Worm (Caenorhabditis elegans) whole organism, midembryonic: ENCODE data around the gene D1054.9.

Experiments
- T22C8.4 ChIP-seq: fragments of 200-800 bp; sonication (Bioruptor generic); IDR thresholded peaks from 2 replicates; pipeline ENCODE4 v1.3.6; 2022; ENCODE audit warnings: missing genetic modification characterization, missing compliant biosample characterization
- cog-1 ChIP-seq: sonication (generic microtip); optimal IDR thresholded peaks from 2 replicates; lab custom pipeline; 2016; ENCODE audit warnings: missing genetic modification characterization, missing compliant biosample characterization
- klf-2 ChIP-seq: fragments of 200-800 bp; sonication (Bioruptor generic); conservative IDR thresholded peaks from 2 replicates; pipeline ENCODE4 v1.3.6; 2022; ENCODE audit warnings: missing genetic modification reagents, missing genetic modification characterization, missing compliant biosample characterization
- med-1 ChIP-seq: sonication (generic microtip); optimal IDR thresholded peaks from 2 replicates; lab custom pipeline; 2017; ENCODE audit warnings: missing genetic modification characterization, mild to moderate bottlenecking, missing compliant biosample characterization, antibody characterized with exemption, missing genetic modification reagents; ENCODE audit not compliant: insufficient read depth
- tab-1 ChIP-seq: fragments of 200-800 bp; sonication (Bioruptor generic); IDR thresholded peaks from 2 replicates; pipeline ENCODE4 v1.3.6; 2022; ENCODE audit warnings: missing genetic modification characterization, missing compliant biosample characterization
- ztf-23 ChIP-seq: fragments of 200-800 bp; sonication (Bioruptor generic); IDR thresholded peaks from 2 replicates; pipeline ENCODE4 v1.3.6; 2022; ENCODE audit warnings: missing genetic modification reagents, missing genetic modification characterization, missing compliant biosample characterization

DNA sequence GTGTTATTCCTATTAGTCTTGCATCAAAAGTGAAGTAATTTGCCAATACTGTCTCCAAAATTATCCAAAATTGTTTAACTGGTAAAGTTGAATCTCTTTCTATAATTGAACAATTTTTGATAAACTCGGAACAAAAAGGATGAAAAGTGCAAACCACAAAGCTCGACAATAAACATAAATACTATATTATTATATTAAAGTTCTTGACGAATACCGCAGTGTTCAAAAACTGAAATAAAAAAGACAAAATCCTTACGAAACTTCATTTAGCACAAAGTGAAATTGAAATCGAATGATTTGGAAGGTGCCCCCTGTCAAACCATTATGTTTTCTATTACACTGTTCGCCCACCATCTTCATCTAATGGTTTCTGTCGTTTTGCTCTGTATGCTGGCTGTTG is 49.5 kb downstream of the D1054.9 start, which contains the start of gene ZC302.3:
- no peak for TF ChIP-seq med-1 (GFP tag; lab: Kevin White, UChicago)
- no peak for TF ChIP-seq ztf-23 (GFP tag; lab: Robert Waterston, UW)
- no peak for TF ChIP-seq T22C8.4 (GFP tag; lab: Robert Waterston, UW)
- no peak for TF ChIP-seq cog-1 (tag; lab: Kevin White, UChicago)
- no peak for TF ChIP-seq tab-1
- no peak for TF ChIP-seq klf-2 (GFP tag; lab: Robert Waterston, UW)
